Fruit fly (Drosophila melanogaster) Kc167 (cell line): ENCODE results near the gene COX6B.

ENCODE experiments used
- Myc ChIP-seq: fragments of >200 bp; optimal IDR thresholded peaks from 2 replicates; lab custom pipeline; 2017; ENCODE audit warnings: missing external identifiers
- Sin3A ChIP-seq: fragments of >200 bp; optimal IDR thresholded peaks from 2 replicates; lab custom pipeline; 2018; ENCODE audit warnings: missing external identifiers
- insv ChIP-seq: fragments of >200 bp; optimal IDR thresholded peaks from 3 replicates; lab custom pipeline; 2018; ENCODE audit warnings: missing external identifiers
- ttk ChIP-seq: sonication (Bioruptor generic); optimal IDR thresholded peaks from 2 replicates; lab custom pipeline; 2017; ENCODE audit warnings: missing external identifiers

- no peak for TF ChIP-seq Sin3A
- TF ChIP-seq Myc = no peak
- TF ChIP-seq insv (lab: Kevin White, UChicago) = no peak
- no peak for TF ChIP-seq ttk
Measured at dm6 chrX:19754152-19754579, 10.0 kb upstream of the COX6B start.
